Comparison of ENCODE assay signal across 4 worm cellular contexts in genomic region chrX:16931255-16932023, ce11.
TF ChIP-seq lines count a peak whose summit lies in the region.

No protein-coding gene starts in this region.

TF ChIP-seq in whole organism, L2 larva, 48 proteins besides CTCF, POLR2A, EP300 and RAD21:
- TF ChIP-seq lin-11 (tag; optimal IDR thresholded peaks at IDR 0.05; lab: Kevin White, UChicago) (no peak), sma-9 (GFP tag; optimal IDR thresholded peaks at IDR 0.05; lab: Kevin White, UChicago) (peak; percentile 40), sma-9 (tag; optimal IDR thresholded peaks at IDR 0.05; lab: Kevin White, UChicago) (no peak), ztf-11 (tag; optimal IDR thresholded peaks at IDR 0.05; lab: Kevin White, UChicago) (no peak), nhr-25 (tag; optimal IDR thresholded peaks at IDR 0.05; lab: Kevin White, UChicago) (peak; percentile 67), skn-1 (tag; optimal IDR thresholded peaks at IDR 0.05; lab: Kevin White, UChicago) (peak; percentile 44), lin-13 (GFP tag; optimal IDR thresholded peaks at IDR 0.05; lab: Kevin White, UChicago) (peak; percentile 81), nhr-10 (tag; optimal IDR thresholded peaks at IDR 0.05; lab: Kevin White, UChicago) (peak; percentile 33), F13H6.1 (tag; optimal IDR thresholded peaks at IDR 0.05; lab: Kevin White, UChicago) (no peak), sem-4 (tag; optimal IDR thresholded peaks at IDR 0.05; lab: Kevin White, UChicago) (peak; percentile 66), nhr-77 (tag; optimal IDR thresholded peaks at IDR 0.05; lab: Kevin White, UChicago) (peak; percentile 18), ztf-4 (tag; optimal IDR thresholded peaks at IDR 0.05; lab: Kevin White, UChicago) (peak; percentile 87), elt-3 (tag; optimal IDR thresholded peaks at IDR 0.05; lab: Kevin White, UChicago) (no peak), nhr-237 (tag; optimal IDR thresholded peaks at IDR 0.05; lab: Kevin White, UChicago) (peak; percentile 13), unc-55 (GFP tag; optimal IDR thresholded peaks at IDR 0.05; lab: Kevin White, UChicago) (no peak), nhr-129 (tag; optimal IDR thresholded peaks at IDR 0.05; lab: Kevin White, UChicago) (peak; percentile 96), ZK546.5 (tag; optimal IDR thresholded peaks at IDR 0.05; lab: Kevin White, UChicago) (no peak), ama-1 (optimal IDR thresholded peaks at IDR 0.05; lab: Kevin White, UChicago) (peak; percentile 99), lsy-2 (tag; optimal IDR thresholded peaks at IDR 0.05; lab: Kevin White, UChicago) (peak; percentile 37 to 43), unc-39 (tag; optimal IDR thresholded peaks at IDR 0.05; lab: Kevin White, UChicago) (no peak)

TF ChIP-seq in whole organism, L4 larva, 104 proteins besides CTCF, POLR2A, EP300 and RAD21 (continues in another document):
- TF ChIP-seq vab-7 (GFP tag; IDR thresholded peaks at IDR 0.05; lab: Robert Waterston, UW) = peak; percentile 84; the same call in 1 of the 2 replicates
- TF ChIP-seq fkh-10 (GFP tag; optimal IDR thresholded peaks at IDR 0.05; lab: Kevin White, UChicago) = no peak
- no peak for TF ChIP-seq lin-15B (tag; optimal IDR thresholded peaks at IDR 0.05; lab: Kevin White, UChicago)
- no peak for TF ChIP-seq daf-19 (GFP tag; conservative IDR thresholded peaks at IDR 0.05; lab: Robert Waterston, UW)
- TF ChIP-seq lin-1 (GFP tag; IDR thresholded peaks at IDR 0.05; lab: Robert Waterston, UW) = peak; percentile 64
- peak; percentile 33 for TF ChIP-seq duxl-1 (tag; optimal IDR thresholded peaks at IDR 0.05; lab: Kevin White, UChicago; ENCODE audit: poor library complexity)
- no peak for TF ChIP-seq ceh-62 (tag; optimal IDR thresholded peaks at IDR 0.05; lab: Kevin White, UChicago)
- peak; percentile 44 for TF ChIP-seq T20F7.1 (GFP tag; optimal IDR thresholded peaks at IDR 0.05; lab: Kevin White, UChicago)
- no peak for TF ChIP-seq F49E8.2 (tag; optimal IDR thresholded peaks at IDR 0.05; lab: Kevin White, UChicago; ENCODE audit: borderline replicate concordance)
- TF ChIP-seq lsy-2 (tag; optimal IDR thresholded peaks at IDR 0.05; lab: Kevin White, UChicago) = peak; percentile 16 to 44
- TF ChIP-seq spr-1 (tag; optimal IDR thresholded peaks at IDR 0.05; lab: Kevin White, UChicago) = no peak
- no peak for TF ChIP-seq lin-39 (tag; optimal IDR thresholded peaks at IDR 0.05; lab: Kevin White, UChicago)
- peak; percentile 80 for TF ChIP-seq dve-1 (tag; optimal IDR thresholded peaks at IDR 0.05; lab: Kevin White, UChicago; ENCODE audit: insufficient read depth)
- TF ChIP-seq R02D3.7 (tag; optimal IDR thresholded peaks at IDR 0.05; lab: Kevin White, UChicago) = no peak
- TF ChIP-seq ama-1 (optimal IDR thresholded peaks at IDR 0.05; lab: Kevin White, UChicago) = peak; percentile 97
- TF ChIP-seq gei-8 (GFP tag; optimal IDR thresholded peaks at IDR 0.05; lab: Kevin White, UChicago) = no peak
- TF ChIP-seq snpc-4 (tag; optimal IDR thresholded peaks at IDR 0.05; lab: Kevin White, UChicago) = no peak
- no peak for TF ChIP-seq nhr-28 (tag; optimal IDR thresholded peaks at IDR 0.05; lab: Kevin White, UChicago)
- TF ChIP-seq unc-39 (tag; optimal IDR thresholded peaks at IDR 0.05; lab: Kevin White, UChicago) = no peak
- TF ChIP-seq sdz-12 (GFP tag; optimal IDR thresholded peaks at IDR 0.05; lab: Kevin White, UChicago) = no peak
- peak; percentile 60 for TF ChIP-seq F26F4.8 (GFP tag; conservative IDR thresholded peaks at IDR 0.05; lab: Robert Waterston, UW)
- peak; percentile 1 for TF ChIP-seq nhr-48 (tag; optimal IDR thresholded peaks at IDR 0.05; lab: Kevin White, UChicago)
- no peak for TF ChIP-seq zip-2 (tag; optimal IDR thresholded peaks at IDR 0.05; lab: Kevin White, UChicago)
- TF ChIP-seq hlh-30 (tag; optimal IDR thresholded peaks at IDR 0.05; lab: Kevin White, UChicago; ENCODE audit: insufficient read depth) = no peak
- peak; percentile 42 for TF ChIP-seq nhr-6 (tag; optimal IDR thresholded peaks at IDR 0.05; lab: Kevin White, UChicago)

TF ChIP-seq in whole organism, late embryonic, 69 proteins besides CTCF, POLR2A, EP300 and RAD21:
- TF ChIP-seq unc-86 (tag; optimal IDR thresholded peaks at IDR 0.05; lab: Kevin White, UChicago) (no peak), lin-11 (tag; optimal IDR thresholded peaks at IDR 0.05; lab: Kevin White, UChicago) (no peak), tbx-7 (tag; optimal IDR thresholded peaks at IDR 0.05; lab: Kevin White, UChicago) (no peak), F13H6.1 (tag; optimal IDR thresholded peaks at IDR 0.05; lab: Kevin White, UChicago) (peak; percentile 17), madf-2 (tag; optimal IDR thresholded peaks at IDR 0.05; lab: Kevin White, UChicago) (no peak), hlh-6 (tag; optimal IDR thresholded peaks at IDR 0.05; lab: Kevin White, UChicago) (no peak), ceh-31 (tag; optimal IDR thresholded peaks at IDR 0.05; lab: Kevin White, UChicago) (no peak), dve-1 (tag; optimal IDR thresholded peaks at IDR 0.05; lab: Kevin White, UChicago) (peak; percentile 34), nhr-11 (tag; optimal IDR thresholded peaks at IDR 0.05; lab: Kevin White, UChicago) (peak; percentile 29), ama-1 (optimal IDR thresholded peaks at IDR 0.05; lab: Kevin White, UChicago) (peak; percentile 87), mec-3 (tag; optimal IDR thresholded peaks at IDR 0.05; lab: Kevin White, UChicago; ENCODE audit: borderline replicate concordance) (no peak), ahr-1 (tag; optimal IDR thresholded peaks at IDR 0.05; lab: Kevin White, UChicago) (no peak), syd-9 (tag; optimal IDR thresholded peaks at IDR 0.05; lab: Kevin White, UChicago) (no peak), nhr-232 (tag; optimal IDR thresholded peaks at IDR 0.05; lab: Kevin White, UChicago) (no peak), hlh-30 (tag; optimal IDR thresholded peaks at IDR 0.05; lab: Kevin White, UChicago; ENCODE audit: insufficient read depth) (no peak), ceh-30 (tag; optimal IDR thresholded peaks at IDR 0.05; lab: Kevin White, UChicago) (peak; percentile 25), unc-42 (tag; optimal IDR thresholded peaks at IDR 0.05; lab: Kevin White, UChicago) (no peak)

TF ChIP-seq in whole organism, mixed stage, embryonic, 35 proteins besides CTCF, POLR2A, EP300 and RAD21:
- TF ChIP-seq mep-1 (tag; optimal IDR thresholded peaks at IDR 0.05; lab: Kevin White, UChicago) (peak; percentile 27), pha-4 (tag; optimal IDR thresholded peaks at IDR 0.05; lab: Kevin White, UChicago) (peak; percentile 12), unc-39 (tag; optimal IDR thresholded peaks at IDR 0.05; lab: Kevin White, UChicago) (no peak), ces-1 (GFP tag; optimal IDR thresholded peaks at IDR 0.05; lab: Kevin White, UChicago) (no peak)
